Worm (Caenorhabditis elegans) whole organism, L1 larva: ENCODE data around the gene nas-4.
A peak's percentile ranks its signal among the peaks of the same experiment; 100 is the strongest.

Source experiments
- C16A3.4 ChIP-seq: fragments of 150-350 bp; optimal IDR thresholded peaks from 2 replicates; lab custom pipeline; 2014; ENCODE audit warnings: missing biosample characterization, missing genetic modification characterization
- C34B4.2 ChIP-seq: sonication (generic microtip); optimal IDR thresholded peaks from 2 replicates; lab custom pipeline; 2017; ENCODE audit warnings: mild to moderate bottlenecking, missing genetic modification characterization, missing compliant biosample characterization
- F16B12.6 ChIP-seq: fragments of 150-350 bp; optimal IDR thresholded peaks from 2 replicates; lab custom pipeline; 2014; ENCODE audit warnings: missing biosample characterization, missing genetic modification characterization
- aha-1 ChIP-seq: fragments of 150-350 bp; optimal IDR thresholded peaks from 2 replicates; lab custom pipeline; 2014; ENCODE audit warnings: missing biosample characterization, missing genetic modification characterization
- alr-1 ChIP-seq: fragments of 200-800 bp; sonication (Bioruptor generic); optimal IDR thresholded peaks from 2 replicates; lab custom pipeline; 2018; ENCODE audit warnings: borderline replicate concordance, mild to moderate bottlenecking, missing genetic modification characterization, missing compliant biosample characterization
- aly-2 ChIP-seq: fragments of 150-350 bp; optimal IDR thresholded peaks from 2 replicates; lab custom pipeline; 2014; ENCODE audit warnings: missing biosample characterization, missing genetic modification characterization
- ama-1 ChIP-seq: fragments of 150-350 bp; optimal IDR thresholded peaks from 2 replicates; lab custom pipeline; 2014
- ceh-8 ChIP-seq: fragments of 200-800 bp; sonication (Bioruptor generic); optimal IDR thresholded peaks from 2 replicates; lab custom pipeline; 2018; ENCODE audit warnings: mild to moderate bottlenecking, missing genetic modification characterization, moderate library complexity, missing compliant biosample characterization
- ceh-88 ChIP-seq: fragments of 200-800 bp; sonication (Bioruptor generic); IDR thresholded peaks from 2 replicates; pipeline ENCODE4 v1.3.6; 2022; ENCODE audit warnings: missing genetic modification characterization, missing compliant biosample characterization
- ceh-90 ChIP-seq: sonication (generic microtip); optimal IDR thresholded peaks from 2 replicates; lab custom pipeline; 2016; ENCODE audit warnings: missing genetic modification characterization, missing compliant biosample characterization
- ces-1 ChIP-seq: fragments of 150-350 bp; optimal IDR thresholded peaks from 2 replicates; lab custom pipeline; 2014; ENCODE audit warnings: missing biosample characterization, missing genetic modification reagents, missing genetic modification characterization
- efl-1 ChIP-seq, 4 experiments: fragments of 150-350 bp; optimal IDR thresholded peaks in 3 of 4; peaks in 1 of 4; 1 replicate in 1 of 4; 2 replicates in 3 of 4; lab custom pipeline; 2014; ENCODE audit warnings: missing biosample characterization in 2 of 4, missing genetic modification characterization in 2 of 4, missing genetic modification reagents in 2 of 4
- efl-3 ChIP-seq: fragments of 200-800 bp; sonication (Bioruptor generic); optimal IDR thresholded peaks from 2 replicates; lab custom pipeline; 2018; ENCODE audit warnings: mild to moderate bottlenecking, missing genetic modification characterization, missing compliant biosample characterization
- egl-13 ChIP-seq: sonication (generic microtip); optimal IDR thresholded peaks from 2 replicates; lab custom pipeline; 2016; ENCODE audit warnings: missing genotype, missing genetic modification reagents, missing genetic modification characterization, missing compliant biosample characterization
- egl-27 ChIP-seq, 2 experiments: fragments of 150-350 bp in 1 of 2; sonication (generic microtip); optimal IDR thresholded peaks; 3 replicates each; lab custom pipeline; 2017 to 2018; ENCODE audit warnings: missing biosample characterization in 2 of 2, missing genetic modification characterization in 2 of 2, missing genetic modification reagents in 2 of 2
- elt-2 ChIP-seq: sonication (generic microtip); optimal IDR thresholded peaks from 2 replicates; lab custom pipeline; 2016; ENCODE audit warnings: missing genetic modification characterization, mild to moderate bottlenecking, inconsistent platforms, missing compliant biosample characterization, missing genetic modification reagents
- elt-3 ChIP-seq, 6 experiments: fragments of 150-350 bp in 1 of 6; sonication (generic microtip); optimal IDR thresholded peaks; 2 replicates each; lab custom pipeline; 2017 to 2018; ENCODE audit warnings: missing biosample characterization in 6 of 6, missing genetic modification characterization in 6 of 6, inconsistent platforms in 1 of 6
- ets-5 ChIP-seq: fragments of 200-800 bp; sonication (Bioruptor generic); IDR thresholded peaks from 2 replicates; pipeline ENCODE4 v1.3.6; 2022; ENCODE audit warnings: missing genetic modification characterization, missing compliant biosample characterization
- fkh-10 ChIP-seq: sonication (generic microtip); optimal IDR thresholded peaks from 2 replicates; lab custom pipeline; 2017; ENCODE audit warnings: missing biosample characterization, missing genetic modification reagents, missing genetic modification characterization
- fkh-4 ChIP-seq: sonication (generic microtip); optimal IDR thresholded peaks from 2 replicates; lab custom pipeline; 2016; ENCODE audit warnings: missing compliant biosample characterization, missing genetic modification characterization, borderline replicate concordance
- grh-1 ChIP-seq: fragments of 200-800 bp; sonication (Bioruptor generic); IDR thresholded peaks from 2 replicates; pipeline ENCODE4 v1.3.6; 2022; ENCODE audit warnings: missing genetic modification reagents, missing genetic modification characterization, missing compliant biosample characterization
- hlh-17 ChIP-seq: fragments of 200-800 bp; sonication (Bioruptor generic); optimal IDR thresholded peaks from 2 replicates; lab custom pipeline; 2018; ENCODE audit warnings: missing genetic modification characterization, mild to moderate bottlenecking, missing compliant biosample characterization, moderate library complexity, borderline replicate concordance
- hlh-4 ChIP-seq: sonication (generic microtip); optimal IDR thresholded peaks from 2 replicates; lab custom pipeline; 2016; ENCODE audit warnings: mild to moderate bottlenecking, missing genetic modification characterization, missing compliant biosample characterization
- lin-13 ChIP-seq: fragments of 150-350 bp; optimal IDR thresholded peaks from 2 replicates; lab custom pipeline; 2014; ENCODE audit warnings: missing biosample characterization, missing genetic modification reagents, missing genetic modification characterization
- lin-14 ChIP-seq: fragments of 200-800 bp; sonication (Bioruptor generic); optimal IDR thresholded peaks from 2 replicates; lab custom pipeline; 2018; ENCODE audit warnings: mild to moderate bottlenecking, missing genetic modification characterization, moderate library complexity, missing compliant biosample characterization
- lin-15B ChIP-seq: fragments of 150-350 bp; sonication (generic microtip); optimal IDR thresholded peaks from 3 replicates; lab custom pipeline; 2014; ENCODE audit warnings: missing biosample characterization, missing genetic modification characterization
- lin-35 ChIP-seq, 2 experiments: fragments of 150-350 bp; optimal IDR thresholded peaks; 2 replicates each; lab custom pipeline; 2014; ENCODE audit warnings: missing biosample characterization in 2 of 2, missing genetic modification characterization in 2 of 2, missing genetic modification reagents in 2 of 2
- lir-3 ChIP-seq: sonication (generic microtip); optimal IDR thresholded peaks from 2 replicates; lab custom pipeline; 2016; ENCODE audit warnings: mild to moderate bottlenecking, missing genetic modification characterization, moderate library complexity, missing compliant biosample characterization; ENCODE audit not compliant: poor library complexity
- lsy-2 ChIP-seq, 2 experiments: fragments of 150-350 bp; optimal IDR thresholded peaks; 2 replicates each; lab custom pipeline; 2014; ENCODE audit warnings: missing biosample characterization in 2 of 2, missing genetic modification characterization in 2 of 2
- mab-9 ChIP-seq: fragments of 200-800 bp; sonication (Bioruptor generic); IDR thresholded peaks from 2 replicates; pipeline ENCODE4 v1.3.6; 2022; ENCODE audit warnings: missing genetic modification reagents, missing genetic modification characterization, missing compliant biosample characterization
- mdl-1 ChIP-seq, 2 experiments: fragments of 150-350 bp; optimal IDR thresholded peaks; 2 replicates each; lab custom pipeline; 2014 to 2017; ENCODE audit warnings: missing biosample characterization in 2 of 2, missing genetic modification characterization in 2 of 2, inconsistent platforms in 1 of 2
- mef-2 ChIP-seq: fragments of 150-350 bp; optimal IDR thresholded peaks from 2 replicates; lab custom pipeline; 2014; ENCODE audit warnings: missing biosample characterization, missing genetic modification characterization
- nhr-19 ChIP-seq: fragments of 200-800 bp; sonication (Bioruptor generic); conservative IDR thresholded peaks from 2 replicates; pipeline ENCODE4 v1.3.6; 2022; ENCODE audit warnings: missing genetic modification characterization, missing compliant biosample characterization
- nhr-20 ChIP-seq: sonication (generic microtip); optimal IDR thresholded peaks from 2 replicates; lab custom pipeline; 2016; ENCODE audit warnings: mild to moderate bottlenecking, missing genetic modification characterization, missing compliant biosample characterization
- nhr-71 ChIP-seq: sonication (generic microtip); optimal IDR thresholded peaks from 2 replicates; lab custom pipeline; 2016; ENCODE audit warnings: mild to moderate bottlenecking, missing genetic modification characterization, moderate library complexity, missing compliant biosample characterization
- nhr-76 ChIP-seq: sonication (generic microtip); optimal IDR thresholded peaks from 2 replicates; lab custom pipeline; 2017; ENCODE audit warnings: missing biosample characterization, missing genetic modification characterization
- nhr-85 ChIP-seq: sonication (generic microtip); peaks from one replicate; lab custom pipeline; 2016; ENCODE audit warnings: missing genetic modification characterization, inconsistent platforms, missing compliant biosample characterization
- pax-3 ChIP-seq: fragments of 200-800 bp; sonication (Bioruptor generic); optimal IDR thresholded peaks from 2 replicates; lab custom pipeline; 2018; ENCODE audit warnings: mild to moderate bottlenecking, missing genetic modification characterization, moderate library complexity, missing compliant biosample characterization
- pqm-1 ChIP-seq: sonication (generic microtip); optimal IDR thresholded peaks from 3 replicates; lab custom pipeline; 2017; ENCODE audit warnings: missing biosample characterization, missing genetic modification characterization
- skn-1 ChIP-seq: fragments of 150-350 bp; optimal IDR thresholded peaks from 2 replicates; lab custom pipeline; 2014; ENCODE audit warnings: missing biosample characterization, missing genetic modification characterization
- snu-23 ChIP-seq: sonication (generic microtip); optimal IDR thresholded peaks from 2 replicates; lab custom pipeline; 2016; ENCODE audit warnings: missing genetic modification characterization, missing compliant biosample characterization
- sox-4 ChIP-seq: sonication (generic microtip); optimal IDR thresholded peaks from 2 replicates; lab custom pipeline; 2016; ENCODE audit warnings: missing genetic modification characterization, missing compliant biosample characterization
- sptf-1 ChIP-seq: fragments of 150-350 bp; optimal IDR thresholded peaks from 2 replicates; lab custom pipeline; 2014; ENCODE audit warnings: missing biosample characterization, missing genetic modification characterization
- sup-37 ChIP-seq: fragments of 200-800 bp; sonication (Bioruptor generic); optimal IDR thresholded peaks from 2 replicates; lab custom pipeline; 2018; ENCODE audit warnings: mild to moderate bottlenecking, missing genetic modification characterization, missing compliant biosample characterization
- swsn-7 ChIP-seq: sonication (generic microtip); optimal IDR thresholded peaks from 2 replicates; lab custom pipeline; 2016; ENCODE audit warnings: missing genetic modification characterization, missing compliant biosample characterization
- tbx-2 ChIP-seq: sonication (generic microtip); optimal IDR thresholded peaks from 2 replicates; lab custom pipeline; 2016; ENCODE audit warnings: missing genetic modification characterization, missing compliant biosample characterization
- tlp-1 ChIP-seq: fragments of 150-350 bp; optimal IDR thresholded peaks from 2 replicates; lab custom pipeline; 2014; ENCODE audit warnings: missing biosample characterization, missing genetic modification characterization
- unc-30 ChIP-seq: sonication (generic microtip); optimal IDR thresholded peaks from 2 replicates; lab custom pipeline; 2017; ENCODE audit warnings: missing biosample characterization, missing genetic modification characterization
- unc-86 ChIP-seq: sonication (generic microtip); optimal IDR thresholded peaks from 2 replicates; lab custom pipeline; 2016; ENCODE audit warnings: missing genetic modification characterization, missing compliant biosample characterization
- unc-98 ChIP-seq: fragments of 200-800 bp; sonication (Bioruptor generic); IDR thresholded peaks from 2 replicates; pipeline ENCODE4 v1.3.6; 2022; ENCODE audit warnings: missing genetic modification characterization, missing compliant biosample characterization
- xbp-1 ChIP-seq: sonication (generic microtip); optimal IDR thresholded peaks from 2 replicates; lab custom pipeline; 2016; ENCODE audit warnings: missing genetic modification characterization, missing compliant biosample characterization
- zag-1 ChIP-seq: fragments of 150-350 bp; optimal IDR thresholded peaks from 2 replicates; lab custom pipeline; 2014; ENCODE audit warnings: missing biosample characterization, missing genetic modification characterization

Gene nas-4

ce11 chrIII:6453665-6454064 is 38.2 kb upstream of the nas-4 start (continued):
- TF ChIP-seq egl-27 (tag; optimal IDR thresholded peaks at IDR 0.05; lab: Kevin White, UChicago) = no peak
- no peak for TF ChIP-seq mab-9 (GFP tag; lab: Robert Waterston, UW)
- peak; percentile 77 for TF ChIP-seq nhr-20 (tag; lab: Kevin White, UChicago)
- TF ChIP-seq elt-3 (tag; optimal IDR thresholded peaks at IDR 0.05; lab: Kevin White, UChicago) = peak in 3 of 6 experiments; percentile 18 to 74 (median 60)
- TF ChIP-seq zag-1 (tag; lab: Kevin White, UChicago) = peak; percentile 11
- TF ChIP-seq efl-1 (optimal IDR thresholded peaks at IDR 0.05; lab: Kevin White, UChicago) = peak; percentile 84 to 89
- TF ChIP-seq efl-1 (GFP tag; optimal IDR thresholded peaks at IDR 0.05 in 1 of 2; lab: Kevin White, UChicago) = peak; percentile 72 to 97
- TF ChIP-seq tlp-1 (tag; lab: Kevin White, UChicago) = no peak
- peak; percentile 7 for TF ChIP-seq mef-2 (tag; lab: Kevin White, UChicago)
- TF ChIP-seq pqm-1 (tag; lab: Kevin White, UChicago) = no peak
- no peak for TF ChIP-seq grh-1 (GFP tag; lab: Robert Waterston, UW)
- no peak for TF ChIP-seq unc-30
- peak; percentile 43 for TF ChIP-seq aly-2 (tag; lab: Kevin White, UChicago)
- peak; percentile 82 for TF ChIP-seq lin-13
- TF ChIP-seq hlh-4 = no peak
- peak; percentile 55 for TF ChIP-seq lin-15B (tag; lab: Kevin White, UChicago)
- no peak for TF ChIP-seq alr-1 (tag; lab: Kevin White, UChicago)
- no peak for TF ChIP-seq sptf-1
- TF ChIP-seq ceh-88 = peak; percentile 51; the same call in 1 of the 2 replicates
- no peak for TF ChIP-seq ceh-90
- TF ChIP-seq lin-14 (GFP tag; lab: Kevin White, UChicago) = peak; percentile 92
- no peak for TF ChIP-seq fkh-4
- TF ChIP-seq egl-13 (tag; lab: Kevin White, UChicago) = no peak
- no peak for TF ChIP-seq hlh-17 (GFP tag; lab: Kevin White, UChicago)
- TF ChIP-seq lir-3 = peak; percentile 12
- TF ChIP-seq nhr-85 (tag; lab: Kevin White, UChicago) = peak; percentile 83
- TF ChIP-seq swsn-7 (tag; lab: Kevin White, UChicago) = peak; percentile 75
- TF ChIP-seq F16B12.6 = peak; percentile 55
- no peak for TF ChIP-seq pax-3 (tag; lab: Kevin White, UChicago)
- no peak for TF ChIP-seq ets-5
- TF ChIP-seq C16A3.4 = peak; percentile 92
- TF ChIP-seq lin-35 (GFP tag; optimal IDR thresholded peaks at IDR 0.05; lab: Kevin White, UChicago) = peak; percentile 84 to 89
- no peak for TF ChIP-seq nhr-76
- TF ChIP-seq nhr-19 (GFP tag; lab: Robert Waterston, UW) = peak; percentile 78
- peak; percentile 86 for TF ChIP-seq snu-23 (GFP tag; lab: Kevin White, UChicago)
- no peak for TF ChIP-seq ceh-8
- no peak for TF ChIP-seq ces-1 (GFP tag; lab: Kevin White, UChicago)
- TF ChIP-seq ama-1 (lab: Kevin White, UChicago) = no peak
- peak in 1 of 2 experiments; percentile 58 for TF ChIP-seq mdl-1 (tag; optimal IDR thresholded peaks at IDR 0.05; lab: Kevin White, UChicago)
- TF ChIP-seq efl-3 (GFP tag; lab: Kevin White, UChicago) = no peak
- peak; percentile 18 for TF ChIP-seq fkh-10 (GFP tag; lab: Kevin White, UChicago)
- TF ChIP-seq aha-1 (tag; lab: Kevin White, UChicago) = no peak
- no peak for TF ChIP-seq elt-2 (tag; lab: Kevin White, UChicago)
- TF ChIP-seq sup-37 (GFP tag; lab: Kevin White, UChicago) = no peak
- peak; percentile 64 for TF ChIP-seq tbx-2 (tag; lab: Kevin White, UChicago)
- TF ChIP-seq lsy-2 (tag; optimal IDR thresholded peaks at IDR 0.05; lab: Kevin White, UChicago) = peak; percentile 86 to 92
- TF ChIP-seq skn-1 (tag; lab: Kevin White, UChicago) = peak; percentile 82
- peak; percentile 85 for TF ChIP-seq nhr-71
- no peak for TF ChIP-seq C34B4.2 (tag; lab: Kevin White, UChicago)
- peak; percentile 52 for TF ChIP-seq unc-86 (tag; lab: Kevin White, UChicago)
- no peak for TF ChIP-seq sox-4
- no peak for TF ChIP-seq unc-98 (GFP tag; lab: Robert Waterston, UW)
- TF ChIP-seq xbp-1 (tag; lab: Kevin White, UChicago) = peak; percentile 65
